Fruit fly (Drosophila melanogaster): Measurements from ENCODE around the gene scf.
A peak's percentile ranks its signal among the peaks of the same experiment; 100 is the strongest.

Gene scf

DNA sequence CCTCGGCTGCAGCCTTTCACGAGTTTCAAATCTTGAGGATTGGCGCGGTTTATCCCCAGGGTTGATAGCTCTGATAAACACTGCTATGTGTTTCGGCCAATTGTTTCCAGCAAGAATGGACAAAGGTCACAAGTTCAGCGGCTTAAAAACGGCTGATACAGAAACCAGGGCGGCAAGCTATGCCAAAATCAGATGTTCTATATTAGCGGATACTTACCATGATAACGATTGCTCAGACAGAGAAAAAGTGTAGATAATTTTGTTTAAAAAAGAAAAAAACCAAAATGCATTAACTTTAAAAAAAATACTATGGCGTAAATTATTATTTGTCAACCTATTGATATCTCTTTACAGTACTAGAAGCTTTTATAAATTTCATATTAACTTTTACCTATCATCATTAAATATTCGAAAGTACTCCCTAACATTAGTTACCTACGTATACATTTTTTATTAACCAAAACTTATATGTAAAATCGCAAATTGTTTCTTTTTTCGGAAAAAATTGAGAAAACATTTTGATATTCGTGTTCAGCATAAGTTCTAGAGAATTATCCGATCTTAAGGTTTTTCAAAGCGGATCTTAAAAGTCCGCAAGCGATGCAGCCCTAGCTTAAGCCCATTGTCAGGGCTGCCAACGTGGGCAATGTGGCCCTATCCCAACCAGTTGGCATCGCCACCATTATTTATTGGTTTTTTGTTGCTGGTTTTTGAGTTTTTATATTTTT, 14.7 kb downstream of the scf start, which contains the start of the genes sturkopf and Herc4 (continued):
- TF ChIP-seq row (GFP tag; IDR thresholded peaks at IDR 0.05) (peak; percentile 88), YL-1 (GFP tag; optimal IDR thresholded peaks at IDR 0.05) (peak; percentile 55), CG30403 (GFP tag; optimal IDR thresholded peaks at IDR 0.05) (peak; percentile 94), Abd-B (GFP tag; optimal IDR thresholded peaks at IDR 0.05) (peak; percentile 86), Ptx1 (GFP tag; IDR thresholded peaks at IDR 0.05) (peak; percentile 57), btn (GFP tag; optimal IDR thresholded peaks at IDR 0.05) (no peak), CG9215 (GFP tag; IDR thresholded peaks at IDR 0.05) (peak; percentile 61; the same call in 1 of the 2 replicates), Dek (tag; optimal IDR thresholded peaks at IDR 0.05) (peak; percentile 83), tna (GFP tag; IDR thresholded peaks at IDR 0.05; ENCODE audit: partially characterized antibody) (0 out of 2 replicates have a peak, but pooled peaks have one; percentile 10), pfk (GFP tag; optimal IDR thresholded peaks at IDR 0.05) (no peak), CG14860 (GFP tag; IDR thresholded peaks at IDR 0.05; ENCODE audit: partially characterized antibody) (no peak), ap (GFP tag; IDR thresholded peaks at IDR 0.05) (0 out of 2 replicates have a peak, but pooled peaks have one; percentile 21), sr (GFP tag; IDR thresholded peaks at IDR 0.05) (no peak), CG5953 (GFP tag; IDR thresholded peaks at IDR 0.05) (no peak), pzg (GFP tag; optimal IDR thresholded peaks at IDR 0.05) (peak; percentile 59), CG6683 (GFP tag; optimal IDR thresholded peaks at IDR 0.05) (no peak), exex (tag; optimal IDR thresholded peaks at IDR 0.05) (peak; percentile 39), CG42726 (GFP tag; IDR thresholded peaks at IDR 0.05; ENCODE audit: partially characterized antibody) (no peak), ssp (GFP tag; IDR thresholded peaks at IDR 0.05) (0 out of 2 replicates have a peak, but pooled peaks have one; percentile 16), Asciz (GFP tag; optimal IDR thresholded peaks at IDR 0.05) (peak; percentile 46), CG8944 (GFP tag; optimal IDR thresholded peaks at IDR 0.05) (peak; percentile 73), yki (optimal IDR thresholded peaks at IDR 0.05) (no peak), CG8359 (GFP tag; optimal IDR thresholded peaks at IDR 0.05; ENCODE audit: borderline replicate concordance) (no peak), zen2 (GFP tag; IDR thresholded peaks at IDR 0.05; ENCODE audit: partially characterized antibody) (no peak), CG17361 (GFP tag; IDR thresholded peaks at IDR 0.05) (peak; percentile 94), CG12155 (GFP tag; optimal IDR thresholded peaks at IDR 0.05) (peak; percentile 73), CG12769 (tag; optimal IDR thresholded peaks at IDR 0.05) (no peak), Xrp1 (GFP tag; IDR thresholded peaks at IDR 0.05) (0 out of 2 replicates have a peak, but pooled peaks have one; percentile 46), Dad (GFP tag; optimal IDR thresholded peaks at IDR 0.05) (peak; percentile 40), CkIIα-i1 (GFP tag; IDR thresholded peaks at IDR 0.05) (no peak), CG3995 (GFP tag; optimal IDR thresholded peaks at IDR 0.05) (no peak), Side (GFP tag; optimal IDR thresholded peaks at IDR 0.05) (peak; percentile 89), CG7556 (GFP tag; optimal IDR thresholded peaks at IDR 0.05) (peak; percentile 92), Eip74EF (GFP tag; optimal IDR thresholded peaks at IDR 0.05) (no peak), Spps (tag; optimal IDR thresholded peaks at IDR 0.05) (no peak), CG18764 (GFP tag; optimal IDR thresholded peaks at IDR 0.05) (no peak), CG17912 (GFP tag; optimal IDR thresholded peaks at IDR 0.05) (no peak), sc (optimal IDR thresholded peaks at IDR 0.05) (no peak), sc (GFP tag; optimal IDR thresholded peaks at IDR 0.05) (peak; percentile 64), CG10462 (GFP tag; optimal IDR thresholded peaks at IDR 0.05) (peak; percentile 19), CG17568 (GFP tag; optimal IDR thresholded peaks at IDR 0.05) (no peak), zfh2 (GFP tag; optimal IDR thresholded peaks at IDR 0.05) (peak; percentile 91), trem (tag; optimal IDR thresholded peaks at IDR 0.05) (peak; percentile 98), CG11093 (GFP tag; IDR thresholded peaks at IDR 0.05) (no peak), CG6254 (GFP tag; optimal IDR thresholded peaks at IDR 0.05) (peak; percentile 7), danr (GFP tag; IDR thresholded peaks at IDR 0.05) (peak; percentile 43; the same call in 1 of the 2 replicates), CG3065 (GFP tag; optimal IDR thresholded peaks at IDR 0.05) (no peak), grau (tag; optimal IDR thresholded peaks at IDR 0.05) (peak; percentile 78), Bteb2 (GFP tag; optimal IDR thresholded peaks at IDR 0.05) (peak; percentile 73)
